Fruit fly (Drosophila melanogaster): ENCODE results near the gene CG13912.

DNA sequence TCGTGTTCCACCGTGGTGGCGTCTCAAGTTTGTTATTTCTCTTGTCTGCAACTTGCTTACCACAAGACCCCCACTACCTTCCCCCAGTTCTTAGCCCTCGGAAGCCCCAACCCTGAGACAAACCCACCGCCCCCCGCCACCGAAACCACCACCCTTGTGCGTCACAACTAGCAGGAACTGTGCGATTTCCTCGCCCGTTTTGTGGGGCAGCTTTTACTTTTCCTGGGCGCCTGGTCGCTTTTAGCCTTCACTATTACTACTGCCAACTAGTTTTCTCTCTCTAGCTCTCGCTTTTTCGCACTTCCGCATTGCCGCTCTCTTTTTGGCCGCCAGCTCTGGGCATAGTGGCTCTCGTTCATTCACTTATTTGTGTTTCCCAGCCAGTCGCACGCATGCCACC is 42.9 kb upstream of the CG13912 start:
- TF ChIP-seq net (GFP tag; optimal IDR thresholded peaks at IDR 0.05) (no peak), CG3032 (tag; optimal IDR thresholded peaks at IDR 0.05) (no peak), CG31627 (GFP tag; optimal IDR thresholded peaks at IDR 0.05) (no peak), CG16779 (tag; optimal IDR thresholded peaks at IDR 0.05) (no peak), Sox102F (GFP tag; optimal IDR thresholded peaks at IDR 0.05) (no peak), Hr39 (GFP tag; optimal IDR thresholded peaks at IDR 0.05) (no peak), Gug (GFP tag; IDR thresholded peaks at IDR 0.05) (no peak), Hr4 (GFP tag; optimal IDR thresholded peaks at IDR 0.05) (no peak), Smox (GFP tag; optimal IDR thresholded peaks at IDR 0.05) (no peak), CG10631 (GFP tag; optimal IDR thresholded peaks at IDR 0.05) (no peak)
